Worm (Caenorhabditis elegans): ENCODE data around the gene C25H3.15.
A peak's percentile ranks its signal among the peaks of the same experiment; 100 is the strongest.

Gene C25H3.15

ce11 chrII:5649236-5650004 is 15.7 kb upstream of the C25H3.15 start, which contains the start of the genes sam-4, F59E12.17 and zyg-1 (continued):
- TF ChIP-seq arid-1 (GFP tag; conservative IDR thresholded peaks at IDR 0.05) (0 out of 2 replicates have a peak, but pooled peaks have one; percentile 17), ztf-11 (tag; optimal IDR thresholded peaks at IDR 0.05) (no peak), ceh-20 (GFP tag; IDR thresholded peaks at IDR 0.05) (no peak), dmd-9 (GFP tag; IDR thresholded peaks at IDR 0.05) (no peak), unc-130 (GFP tag; optimal IDR thresholded peaks at IDR 0.05) (peak; percentile 88), pha-4 (GFP tag; IDR thresholded peaks at IDR 0.05) (no peak), pha-4 (tag; optimal IDR thresholded peaks at IDR 0.05) (peak; percentile 70), nhr-28 (tag; optimal IDR thresholded peaks at IDR 0.05) (peak; percentile 52), mdl-1 (tag; optimal IDR thresholded peaks at IDR 0.05) (peak in 1 of 2 experiments; percentile 9)

- TF ChIP-seq lin-13 (GFP tag; optimal IDR thresholded peaks at IDR 0.05) (no peak), set-16 (GFP tag; IDR thresholded peaks at IDR 0.05) (peak; percentile 86), nhr-41 (GFP tag; IDR thresholded peaks at IDR 0.05) (no peak), ctbp-1 (GFP tag; IDR thresholded peaks at IDR 0.05) (no peak)
Measured at ce11 chrII:5651426-5651825, 13.7 kb upstream of the C25H3.15 start.

- TF ChIP-seq set-16 (GFP tag; IDR thresholded peaks at IDR 0.05) (no peak), nhr-76 (tag; optimal IDR thresholded peaks at IDR 0.05) (no peak), lin-38 (GFP tag; IDR thresholded peaks at IDR 0.05) (no peak), hlh-11 (tag; optimal IDR thresholded peaks at IDR 0.05) (no peak), nhr-77 (tag; optimal IDR thresholded peaks at IDR 0.05) (no peak), mxl-2 (GFP tag; conservative IDR thresholded peaks at IDR 0.05) (no peak), nhr-11 (tag; optimal IDR thresholded peaks at IDR 0.05) (no peak), nhr-102 (tag; optimal IDR thresholded peaks at IDR 0.05) (no peak), R02D3.7 (tag; optimal IDR thresholded peaks at IDR 0.05) (no peak), hmg-1.1 (GFP tag; IDR thresholded peaks at IDR 0.05) (no peak)
Measured at ce11 chrII:5652334-5652733, 12.8 kb upstream of the C25H3.15 start, which contains the start of gene bli-2. Gene bli-2, minus strand, starts transcription at chrII:5652434.

ce11 chrII:5654215-5654614 is 10.9 kb upstream of the C25H3.15 start, which contains the start of gene F59E12.1:
Gene F59E12.1, plus strand, starts transcription at chrII:5654515.
- TF ChIP-seq nhr-48 (tag; optimal IDR thresholded peaks at IDR 0.05) (no peak), zfp-3 (GFP tag; conservative IDR thresholded peaks at IDR 0.05) (no peak), spr-3 (GFP tag; optimal IDR thresholded peaks at IDR 0.05) (no peak), fos-1 (tag; optimal IDR thresholded peaks at IDR 0.05) (no peak)

ce11 chrII:5659675-5660074 is 5.5 kb upstream of the C25H3.15 start, which contains the start of gene fut-3:
Gene fut-3, minus strand, starts transcription at chrII:5659775.
- TF ChIP-seq daf-8 (GFP tag; IDR thresholded peaks at IDR 0.05) (no peak), dpl-1 (GFP tag; optimal IDR thresholded peaks at IDR 0.05) (no peak), ces-1 (GFP tag; optimal IDR thresholded peaks at IDR 0.05) (no peak), attf-4 (tag; optimal IDR thresholded peaks at IDR 0.05) (no peak), vab-7 (GFP tag; IDR thresholded peaks at IDR 0.05) (no peak)

ce11 chrII:5660155-5660554 is 5.0 kb upstream of the C25H3.15 start:
- TF ChIP-seq tag-97 (GFP tag; IDR thresholded peaks at IDR 0.05) (no peak), aha-1 (tag) (peak; percentile 96)
